Fruit fly (Drosophila melanogaster) Kc167 (cell line): ENCODE data around the gene Cypl.

Experiments
- Myc ChIP-seq: fragments of >200 bp; optimal IDR thresholded peaks from 2 replicates; lab custom pipeline; 2017; ENCODE audit warnings: missing external identifiers
- ttk ChIP-seq: sonication (Bioruptor generic); optimal IDR thresholded peaks from 2 replicates; lab custom pipeline; 2017; ENCODE audit warnings: missing external identifiers

- no peak for TF ChIP-seq ttk (lab: Kevin White, UChicago)
- TF ChIP-seq Myc (lab: Kevin White, UChicago): no peak
Observed at dm6 chr3L:516948-517599, 25.7 kb downstream of the Cypl start.
